Worm (Caenorhabditis elegans): ENCODE measurements around the gene shpk-1.

DNA sequence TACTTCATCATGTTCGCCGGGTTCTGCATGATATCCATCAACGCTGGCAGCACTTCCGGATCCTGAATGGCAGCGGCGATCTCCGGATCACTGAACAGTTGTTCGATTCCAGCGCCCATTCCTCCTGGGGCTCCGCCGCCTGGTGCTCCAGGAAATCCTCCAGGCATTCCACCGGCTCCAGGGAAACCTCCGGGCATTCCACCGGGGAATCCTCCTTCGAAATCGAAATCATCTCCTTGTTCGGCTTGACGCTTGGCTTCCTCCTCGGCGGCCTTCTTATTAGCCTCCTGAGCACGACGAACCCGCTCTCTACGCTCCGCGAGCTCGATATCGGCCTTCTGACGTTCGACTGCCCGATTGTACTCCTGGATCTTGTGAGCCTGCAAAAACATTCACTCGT lies 7.7 kb downstream of the shpk-1 start:
- TF ChIP-seq ama-1 (optimal IDR thresholded peaks at IDR 0.05), result no peak
- no peak for TF ChIP-seq ztf-11 (tag; optimal IDR thresholded peaks at IDR 0.05)
- TF ChIP-seq dpl-1 (GFP tag; optimal IDR thresholded peaks at IDR 0.05), result no peak
- no peak for TF ChIP-seq aha-1 (tag; optimal IDR thresholded peaks at IDR 0.05)
